Worm (Caenorhabditis elegans): ENCODE measurements around the gene sri-71.
"Not testable (repeated sequence)": the region's sequence is repeated elsewhere in the genome, so short reads cannot be mapped to it uniquely, and the experiment has no call there.

Gene sri-71

DNA sequence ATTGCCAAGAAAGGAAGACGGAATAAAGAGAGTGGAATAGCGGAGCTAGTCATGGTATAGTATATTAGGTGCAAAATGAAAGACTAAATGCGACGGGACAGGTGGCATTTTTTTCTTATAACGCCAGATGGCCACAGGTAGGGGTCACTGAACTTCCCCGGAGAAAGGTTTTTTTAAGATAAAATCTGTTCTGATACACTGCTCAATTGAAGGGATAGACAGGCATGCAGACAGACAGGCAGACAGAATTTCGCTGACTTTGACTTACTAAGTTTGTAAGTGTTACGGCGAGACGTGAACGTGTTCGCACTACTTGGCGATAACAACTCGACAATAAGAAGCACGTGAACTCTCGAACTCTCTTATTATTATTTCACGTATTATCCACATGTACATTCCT, 46.0 kb downstream of the sri-71 start, which contains the start of the genes F22E5.20 and F22E5.1:
Gene F22E5.20, minus strand, starts transcription at position 101 of the 400 bp plus-strand sequence.
Gene F22E5.1, plus strand, starts transcription at position 242 of the 400 bp plus-strand sequence.
- TF ChIP-seq ceh-83 (GFP tag; optimal IDR thresholded peaks at IDR 0.05); ceh-43 (GFP tag; optimal IDR thresholded peaks at IDR 0.05); elt-3 (tag; optimal IDR thresholded peaks at IDR 0.05): not testable (repeated sequence)

DNA sequence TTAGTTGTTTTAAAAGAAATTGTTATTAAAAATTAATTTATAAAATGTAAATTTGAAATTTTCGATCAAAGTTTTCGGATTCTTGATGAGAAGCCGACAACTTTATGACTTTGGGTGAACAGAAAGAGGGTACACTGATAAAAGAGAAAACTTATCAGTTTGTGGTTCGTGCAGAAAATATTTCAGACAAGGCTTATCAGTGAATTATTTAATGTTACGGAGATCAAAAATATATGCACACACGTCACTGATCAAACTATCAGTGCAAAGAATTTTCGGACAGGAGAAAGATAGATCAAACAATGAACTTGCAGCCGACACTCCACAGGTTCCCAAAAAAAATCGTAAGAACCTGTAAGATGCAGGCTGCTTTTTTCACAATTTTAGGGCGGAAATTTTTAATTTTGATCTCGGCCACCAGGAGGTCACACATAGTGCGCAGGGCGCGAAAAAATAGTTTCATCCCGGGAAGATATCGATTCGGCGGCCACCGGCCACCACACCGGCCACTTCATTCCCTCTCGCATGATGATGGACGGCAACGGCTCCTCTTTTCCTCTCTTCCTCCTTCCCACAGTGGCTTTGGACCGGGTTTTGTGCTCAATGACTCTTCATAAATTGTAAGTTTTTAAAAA, 50.1 kb downstream of the sri-71 start, which contains the start of gene F22E5.17:
Gene F22E5.17, plus strand, starts transcription at position 508 of the 635 bp plus-strand sequence.
- TF ChIP-seq ceh-83 (GFP tag; optimal IDR thresholded peaks at IDR 0.05) = no peak
- TF ChIP-seq tbx-8 (GFP tag; optimal IDR thresholded peaks at IDR 0.05) = no peak
- TF ChIP-seq elt-1 (tag; optimal IDR thresholded peaks at IDR 0.05; ENCODE audit: borderline replicate concordance, insufficient read depth) = no peak
- TF ChIP-seq ztf-11 (tag; optimal IDR thresholded peaks at IDR 0.05) = no peak
- no peak for TF ChIP-seq nhr-2 (tag; optimal IDR thresholded peaks at IDR 0.05)
- no peak for TF ChIP-seq sem-2 (GFP tag; optimal IDR thresholded peaks at IDR 0.05)
- TF ChIP-seq hlh-1 (tag; optimal IDR thresholded peaks at IDR 0.05) = no peak
- no peak for TF ChIP-seq unc-39 (tag; optimal IDR thresholded peaks at IDR 0.05)
- TF ChIP-seq M03D4.4 (tag; optimal IDR thresholded peaks at IDR 0.05) = no peak
- no peak for TF ChIP-seq bed-3 (GFP tag; optimal IDR thresholded peaks at IDR 0.05)
- TF ChIP-seq snpc-4 (tag; optimal IDR thresholded peaks at IDR 0.05) = no peak
- TF ChIP-seq cnd-1 (tag; optimal IDR thresholded peaks at IDR 0.05) = no peak
- TF ChIP-seq ceh-39 (tag; optimal IDR thresholded peaks at IDR 0.05) = no peak
- no peak for TF ChIP-seq lin-32 (GFP tag; optimal IDR thresholded peaks at IDR 0.05)
- TF ChIP-seq unc-120 (tag; optimal IDR thresholded peaks at IDR 0.05; ENCODE audit: poor library complexity, severe bottlenecking) = no peak
- no peak for TF ChIP-seq elt-3 (tag; optimal IDR thresholded peaks at IDR 0.05)
